Fruit fly (Drosophila melanogaster) whole organism, wandering third instar larva: ENCODE measurements around the gene Oga.
A peak's percentile ranks its signal among the peaks of the same experiment; 100 is the strongest.

Experiments
- Abd-B ChIP-seq: fragments of >200 bp; optimal IDR thresholded peaks from 2 replicates; lab custom pipeline; 2017; ENCODE audit warnings: missing biosample characterization, missing genetic modification characterization
- CG32264 ChIP-seq: fragments of 200-800 bp; sonication (Bioruptor generic); optimal IDR thresholded peaks from 2 replicates; lab custom pipeline; 2016; ENCODE audit warnings: missing biosample characterization, missing genetic modification characterization
- CG9705 ChIP-seq: fragments of 200-800 bp; sonication (Bioruptor generic); optimal IDR thresholded peaks from 2 replicates; lab custom pipeline; 2018; ENCODE audit warnings: missing biosample characterization, mild to moderate bottlenecking, missing genetic modification characterization
- CrebA ChIP-seq: fragments of 200-800 bp; sonication (Bioruptor generic); optimal IDR thresholded peaks from 2 replicates; lab custom pipeline; 2016; ENCODE audit warnings: missing biosample characterization, mild to moderate bottlenecking, missing genetic modification characterization, borderline replicate concordance
- Dif ChIP-seq: fragments of 200-275, 200-300 bp; sonication (Bioruptor generic); optimal IDR thresholded peaks from 2 replicates; lab custom pipeline; 2018; ENCODE audit warnings: missing biosample characterization, missing genetic modification characterization; ENCODE audit not compliant: partially characterized antibody
- GATAd ChIP-seq: sonication (Bioruptor generic); optimal IDR thresholded peaks from 2 replicates; lab custom pipeline; 2016; ENCODE audit warnings: missing biosample characterization, missing genetic modification characterization
- HLH106 ChIP-seq: fragments of 200-800 bp; optimal IDR thresholded peaks from 3 replicates; lab custom pipeline; 2019; ENCODE audit warnings: missing biosample characterization, mild to moderate bottlenecking, missing genetic modification characterization, moderate library complexity
- Hnf4 ChIP-seq: fragments of 200-800 bp; sonication (Bioruptor generic); optimal IDR thresholded peaks from 2 replicates; lab custom pipeline; 2016; ENCODE audit warnings: missing biosample characterization, mild to moderate bottlenecking, missing genetic modification characterization
- Hr83 ChIP-seq: fragments of 200-300 bp; sonication (Bioruptor generic); optimal IDR thresholded peaks from 2 replicates; lab custom pipeline; 2016; ENCODE audit warnings: missing biosample characterization, mild to moderate bottlenecking, missing genetic modification characterization, moderate library complexity; ENCODE audit not compliant: poor library complexity, severe bottlenecking
- Jra ChIP-seq: sonication (Bioruptor generic); optimal IDR thresholded peaks from 2 replicates; lab custom pipeline; 2016; ENCODE audit warnings: missing biosample characterization, missing genetic modification characterization
- Mio ChIP-seq: sonication (Bioruptor generic); optimal IDR thresholded peaks from 2 replicates; lab custom pipeline; 2016; ENCODE audit warnings: missing biosample characterization, missing genetic modification characterization
- Myc ChIP-seq: fragments of >200 bp; optimal IDR thresholded peaks from 2 replicates; lab custom pipeline; 2017
- N ChIP-seq: fragments of >200 bp; optimal IDR thresholded peaks from 2 replicates; lab custom pipeline; 2018; ENCODE audit warnings: missing biosample characterization, missing external identifiers, missing genetic modification characterization
- OdsH ChIP-seq: fragments of 200-800 bp; sonication (Bioruptor generic); optimal IDR thresholded peaks from 2 replicates; lab custom pipeline; 2016; ENCODE audit warnings: missing biosample characterization, mild to moderate bottlenecking, missing genetic modification characterization
- Sp1 ChIP-seq: fragments of 200-800 bp; sonication (Bioruptor generic); optimal IDR thresholded peaks from 3 replicates; lab custom pipeline; 2019; ENCODE audit warnings: missing biosample characterization, mild to moderate bottlenecking, missing genetic modification characterization, moderate library complexity
- Vsx2 ChIP-seq: fragments of 200-300, 225-300 bp; sonication (Bioruptor generic); optimal IDR thresholded peaks from 2 replicates; lab custom pipeline; 2018; ENCODE audit warnings: missing biosample characterization, missing genetic modification characterization; ENCODE audit not compliant: partially characterized antibody
- br ChIP-seq: fragments of 200-800 bp; sonication (Bioruptor generic); optimal IDR thresholded peaks from 2 replicates; lab custom pipeline; 2016; ENCODE audit warnings: missing biosample characterization, missing genetic modification characterization
- brk ChIP-seq: fragments of 200-800 bp; sonication (Bioruptor generic); optimal IDR thresholded peaks from 2 replicates; lab custom pipeline; 2016; ENCODE audit warnings: missing biosample characterization, mild to moderate bottlenecking, missing genetic modification characterization
- dl ChIP-seq, 2 experiments: fragments of 175-275, 200-275 bp in 1 of 2; fragments of 200-275 bp in 1 of 2; sonication (Bioruptor generic); optimal IDR thresholded peaks; lab custom pipeline; 2018; ENCODE audit warnings: mild to moderate bottlenecking in 2 of 2, missing biosample characterization in 2 of 2, missing genetic modification characterization in 2 of 2, moderate library complexity in 2 of 2; ENCODE audit not compliant: partially characterized antibody in 2 of 2, insufficient read depth in 1 of 2
- ey ChIP-seq: fragments of 200-800 bp; sonication (Bioruptor generic); optimal IDR thresholded peaks from 2 replicates; lab custom pipeline; 2016; ENCODE audit warnings: missing biosample characterization, missing genetic modification characterization
- foxo ChIP-seq, 2 experiments: fragments of 200-800 bp; sonication (Bioruptor generic); optimal IDR thresholded peaks; 2 replicates in 1 of 2; 3 replicates in 1 of 2; lab custom pipeline; 2016 to 2017; ENCODE audit warnings: missing biosample characterization in 2 of 2, missing genetic modification characterization in 2 of 2
- fru ChIP-seq: fragments of 200-800 bp; sonication (Bioruptor generic); optimal IDR thresholded peaks from 3 replicates; lab custom pipeline; 2016; ENCODE audit warnings: missing biosample characterization, mild to moderate bottlenecking, missing genetic modification characterization
- h ChIP-seq: fragments of 200-800 bp; sonication (Bioruptor generic); optimal IDR thresholded peaks from 3 replicates; lab custom pipeline; 2016; ENCODE audit warnings: missing biosample characterization, mild to moderate bottlenecking, missing genetic modification characterization
- jim ChIP-seq: fragments of 175-275, 200-325 bp; sonication (Bioruptor generic); optimal IDR thresholded peaks from 2 replicates; lab custom pipeline; 2016; ENCODE audit warnings: missing biosample characterization, mild to moderate bottlenecking, missing genetic modification characterization
- pan ChIP-seq: fragments of >200 bp; optimal IDR thresholded peaks from 2 replicates; lab custom pipeline; 2017
- psq ChIP-seq: fragments of 200-800 bp; sonication (Bioruptor generic); optimal IDR thresholded peaks from 3 replicates; lab custom pipeline; 2017; ENCODE audit warnings: missing biosample characterization, mild to moderate bottlenecking, missing genetic modification characterization, moderate library complexity
- rgr ChIP-seq: fragments of 200-800 bp; sonication (Bioruptor generic); optimal IDR thresholded peaks from 3 replicates; lab custom pipeline; 2016; ENCODE audit warnings: missing biosample characterization, mild to moderate bottlenecking, missing genetic modification characterization
- sage ChIP-seq: fragments of 200-800 bp; sonication (Bioruptor generic); optimal IDR thresholded peaks from 2 replicates; lab custom pipeline; 2016; ENCODE audit warnings: missing biosample characterization, mild to moderate bottlenecking, missing genetic modification characterization
- sv ChIP-seq: fragments of 200-800 bp; sonication (Bioruptor generic); optimal IDR thresholded peaks from 3 replicates; lab custom pipeline; 2016; ENCODE audit warnings: missing biosample characterization, missing genetic modification characterization
- tai ChIP-seq: sonication (Bioruptor generic); optimal IDR thresholded peaks from 2 replicates; lab custom pipeline; 2016; ENCODE audit warnings: missing biosample characterization, missing genetic modification characterization
- usp ChIP-seq: fragments of >200 bp; optimal IDR thresholded peaks from 2 replicates; lab custom pipeline; 2017; ENCODE audit warnings: missing biosample characterization, missing genetic modification characterization
- woc ChIP-seq: sonication (Bioruptor generic); optimal IDR thresholded peaks from 2 replicates; lab custom pipeline; 2016; ENCODE audit warnings: missing biosample characterization, mild to moderate bottlenecking, missing genetic modification characterization

Gene Oga

DNA sequence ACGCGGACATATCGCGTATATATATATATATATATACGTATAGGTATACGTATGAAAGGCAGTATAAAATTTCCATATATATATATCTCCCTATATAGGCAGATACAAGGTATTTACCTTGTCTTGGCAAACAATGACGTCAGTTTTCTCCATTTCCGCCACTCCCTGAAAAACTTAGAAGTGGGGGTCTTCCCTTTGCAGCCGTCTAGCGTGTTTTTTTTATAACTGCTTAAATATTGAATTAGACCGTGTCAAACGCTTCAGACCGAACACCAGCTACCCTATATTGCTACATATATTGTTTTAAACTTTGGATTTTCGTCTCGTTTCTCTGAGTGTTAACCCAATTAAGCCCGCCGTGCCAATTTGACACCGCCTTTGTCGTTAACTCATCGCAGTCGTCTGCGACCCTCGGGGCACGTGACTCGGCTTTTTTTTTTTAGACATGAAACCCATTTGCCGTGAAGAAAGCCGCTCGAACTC lies 42.2 kb upstream of the Oga start (continued):
- no peak for TF ChIP-seq Dif (GFP tag; lab: Kevin White, UChicago)
- TF ChIP-seq Sp1 (GFP tag; lab: Kevin White, UChicago), result peak; percentile 3
- TF ChIP-seq foxo (GFP tag; optimal IDR thresholded peaks at IDR 0.05; lab: Kevin White, UChicago), result peak in 1 of 2 experiments; percentile 22
- no peak for TF ChIP-seq pan (lab: Kevin White, UChicago)
- no peak for TF ChIP-seq Myc
- no peak for TF ChIP-seq brk (GFP tag; lab: Kevin White, UChicago)
- TF ChIP-seq ey, result no peak
- TF ChIP-seq Vsx2 (GFP tag; lab: Kevin White, UChicago), result no peak
- no peak for TF ChIP-seq sage (GFP tag; lab: Kevin White, UChicago)
- TF ChIP-seq h, result peak; percentile 27
- TF ChIP-seq jim (GFP tag; lab: Kevin White, UChicago), result no peak

dm6 chr3R:21179592-21180390 lies 39.1 kb upstream of the Oga start:
- TF ChIP-seq CrebA (GFP tag; lab: Kevin White, UChicago), result peak; percentile 46
- TF ChIP-seq fru (GFP tag; lab: Kevin White, UChicago), result no peak
- TF ChIP-seq woc, result no peak
- TF ChIP-seq br (GFP tag; lab: Kevin White, UChicago), result peak; percentile 11
- peak; percentile 89 for TF ChIP-seq Myc

DNA sequence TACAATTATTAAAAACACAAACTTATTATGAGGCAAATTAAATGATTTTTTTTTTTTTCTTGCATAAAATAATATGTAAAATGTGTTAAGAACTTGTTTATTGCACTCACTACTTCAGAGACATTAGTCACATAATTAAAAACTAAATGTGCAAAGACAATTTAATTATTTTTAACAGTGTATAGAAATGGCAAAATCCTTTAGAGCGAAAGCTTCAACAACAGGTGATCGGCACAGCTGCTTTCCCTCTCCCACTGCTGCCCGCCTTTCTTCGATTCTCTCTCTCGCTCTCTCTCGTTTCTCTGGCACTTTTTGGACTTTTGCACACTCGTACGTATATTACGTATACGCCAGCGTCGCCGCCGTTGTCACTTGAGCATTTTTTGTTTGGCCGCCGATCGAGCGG lies 38.5 kb upstream of the Oga start:
- TF ChIP-seq Vsx2 (GFP tag; lab: Kevin White, UChicago) (no peak), h (peak; percentile 58), Sp1 (GFP tag; lab: Kevin White, UChicago) (peak; percentile 12), HLH106 (peak; percentile 14), Dif (GFP tag; lab: Kevin White, UChicago) (peak; percentile 65), rgr (GFP tag; lab: Kevin White, UChicago) (peak; percentile 13), brk (GFP tag; lab: Kevin White, UChicago) (no peak), OdsH (GFP tag; lab: Kevin White, UChicago) (peak; percentile 47), CrebA (GFP tag; lab: Kevin White, UChicago) (no peak), psq (GFP tag; lab: Kevin White, UChicago) (peak; percentile 41), foxo (GFP tag; optimal IDR thresholded peaks at IDR 0.05; lab: Kevin White, UChicago) (peak in 1 of 2 experiments; percentile 64), CG32264 (no peak), ey (peak; percentile 29), usp (GFP tag; lab: Kevin White, UChicago) (no peak), tai (GFP tag; lab: Kevin White, UChicago) (no peak), dl (GFP tag; optimal IDR thresholded peaks at IDR 0.05; lab: Kevin White, UChicago; ENCODE audit: insufficient read depth in 1 of 2, partially characterized antibody in 2 of 2) (peak in 1 of 2 experiments; percentile 16), Hr83 (peak; percentile 12), GATAd (no peak), Jra (GFP tag; lab: Kevin White, UChicago) (peak; percentile 13), fru (GFP tag; lab: Kevin White, UChicago) (peak; percentile 48), Mio (no peak), sv (GFP tag; lab: Kevin White, UChicago) (no peak), Hnf4 (peak; percentile 4)

- TF ChIP-seq OdsH (GFP tag; lab: Kevin White, UChicago) (no peak), Sp1 (GFP tag; lab: Kevin White, UChicago) (no peak), N (GFP tag; lab: Kevin White, UChicago) (no peak), usp (GFP tag; lab: Kevin White, UChicago) (no peak), CG9705 (GFP tag; lab: Kevin White, UChicago) (no peak), Abd-B (GFP tag; lab: Kevin White, UChicago) (no peak), Hr83 (no peak), h (no peak), br (GFP tag; lab: Kevin White, UChicago) (no peak)
- TF ChIP-seq, all 38 proteins: peak for 0
These were observed 36.9 kb upstream of the Oga start for dm6 chr3R:21181957-21182356.
